Fruit fly (Drosophila melanogaster) whole organism, embryonic: Measurements from ENCODE around the gene Dhc36C.

Experiments used
- Asciz ChIP-seq: fragments of 200-800 bp; sonication (Bioruptor generic); optimal IDR thresholded peaks from 2 replicates; lab custom pipeline; 2017; ENCODE audit warnings: missing biosample characterization, mild to moderate bottlenecking, missing genetic modification characterization, missing genetic modification reagents
- BEAF-32 ChIP-seq: fragments of 200-800 bp; sonication (Bioruptor generic); optimal IDR thresholded peaks from 3 replicates; lab custom pipeline; 2017; ENCODE audit warnings: missing biosample characterization, missing genetic modification characterization, mild to moderate bottlenecking, moderate library complexity, missing genetic modification reagents
- Bdp1 ChIP-seq: fragments of 200-800 bp; sonication (Bioruptor generic); optimal IDR thresholded peaks from 3 replicates; lab custom pipeline; 2016; ENCODE audit warnings: missing biosample characterization, missing genetic modification characterization
- Bgb ChIP-seq: fragments of 200-800 bp; sonication (Bioruptor generic); IDR thresholded peaks from 2 replicates; pipeline ENCODE4 v1.3.6; 2022; ENCODE audit warnings: missing biosample characterization, missing genetic modification characterization; ENCODE audit not compliant: partially characterized antibody
- CG10979 ChIP-seq: fragments of 200-800 bp; sonication (Bioruptor generic); optimal IDR thresholded peaks from 2 replicates; lab custom pipeline; 2018; ENCODE audit warnings: missing biosample characterization, mild to moderate bottlenecking, missing genetic modification characterization, moderate library complexity
- CG11093 ChIP-seq: fragments of 200-800 bp; sonication (Bioruptor generic); IDR thresholded peaks from 3 replicates; pipeline ENCODE4 v1.3.6; 2022; ENCODE audit warnings: missing biosample characterization, missing genetic modification characterization
- CG11504 ChIP-seq: fragments of 200-800 bp; sonication (Bioruptor generic); optimal IDR thresholded peaks from 3 replicates; lab custom pipeline; 2019; ENCODE audit warnings: missing biosample characterization, mild to moderate bottlenecking, missing genetic modification characterization, moderate library complexity
- CG12391 ChIP-seq: fragments of 200-800 bp; sonication (Bioruptor generic); optimal IDR thresholded peaks from 3 replicates; lab custom pipeline; 2018; ENCODE audit warnings: missing biosample characterization, mild to moderate bottlenecking, missing genetic modification characterization, moderate library complexity
- CG12659 ChIP-seq: fragments of 200-800 bp; sonication (Bioruptor generic); optimal IDR thresholded peaks from 3 replicates; lab custom pipeline; 2017; ENCODE audit warnings: mild to moderate bottlenecking, missing biosample characterization, missing genetic modification reagents, missing genetic modification characterization
- CG15514 ChIP-seq: fragments of 200-800 bp; sonication (Bioruptor generic); optimal IDR thresholded peaks from 3 replicates; lab custom pipeline; 2017; ENCODE audit warnings: missing biosample characterization, missing genetic modification characterization, mild to moderate bottlenecking, moderate library complexity, missing genetic modification reagents
- CG30403 ChIP-seq: fragments of 200-800 bp; sonication (Bioruptor generic); optimal IDR thresholded peaks from 3 replicates; lab custom pipeline; 2016; ENCODE audit warnings: missing biosample characterization, missing genetic modification characterization
- CG34422 ChIP-seq: fragments of 200-800 bp; sonication (Bioruptor generic); IDR thresholded peaks from 3 replicates; pipeline ENCODE4 v1.3.6; 2022; ENCODE audit warnings: missing biosample characterization, missing genetic modification characterization
- CG3726 ChIP-seq: fragments of 200-800 bp; sonication (Bioruptor generic); IDR thresholded peaks from 3 replicates; pipeline ENCODE4, ENCODE4 v1.3.6; 2022; ENCODE audit warnings: missing biosample characterization, missing genetic modification characterization
- CG42726 ChIP-seq: fragments of 200-800 bp; sonication (Bioruptor generic); IDR thresholded peaks from 2 replicates; pipeline ENCODE4 v1.3.6; 2022; ENCODE audit warnings: missing biosample characterization, missing genetic modification characterization; ENCODE audit not compliant: partially characterized antibody
- CG4404 ChIP-seq: fragments of 200-800 bp; sonication (Bioruptor generic); IDR thresholded peaks from 2 replicates; pipeline ENCODE4 v1.3.6; 2022; ENCODE audit warnings: missing biosample characterization, missing genetic modification characterization
- CG7357 ChIP-seq: fragments of 200-800 bp; sonication (Bioruptor generic); IDR thresholded peaks from 3 replicates; pipeline ENCODE4 v1.3.6; 2022; ENCODE audit warnings: missing biosample characterization, missing genetic modification characterization
- CG7963 ChIP-seq: fragments of 200-800 bp; sonication (Bioruptor generic); IDR thresholded peaks from 3 replicates; pipeline ENCODE4 v1.3.6; 2022; ENCODE audit warnings: missing biosample characterization, missing genetic modification characterization; ENCODE audit not compliant: partially characterized antibody
- CG9609 ChIP-seq: fragments of 200-800 bp; sonication (Bioruptor generic); optimal IDR thresholded peaks from 3 replicates; lab custom pipeline; 2016; ENCODE audit warnings: missing biosample characterization, missing genetic modification characterization
- Deaf1 ChIP-seq: fragments of 200-800 bp; optimal IDR thresholded peaks from 3 replicates; lab custom pipeline; 2019; ENCODE audit warnings: missing biosample characterization, mild to moderate bottlenecking, missing genetic modification characterization, moderate library complexity
- Dp ChIP-seq: fragments of 200-800 bp; sonication (Bioruptor generic); optimal IDR thresholded peaks from 2 replicates; lab custom pipeline; 2018; ENCODE audit warnings: missing biosample characterization, mild to moderate bottlenecking, missing genetic modification characterization, moderate library complexity
- Drgx ChIP-seq: fragments of 200-800 bp; sonication (Bioruptor generic); IDR thresholded peaks from 2 replicates; pipeline ENCODE4 v1.3.6; 2022; ENCODE audit warnings: missing biosample characterization, missing genetic modification characterization
- Ets97D ChIP-seq: fragments of 200-800 bp; sonication (Bioruptor generic); optimal IDR thresholded peaks from 3 replicates; lab custom pipeline; 2016; ENCODE audit warnings: missing biosample characterization, missing genetic modification characterization
- Fer3 ChIP-seq: fragments of 200-800 bp; sonication (Bioruptor generic); optimal IDR thresholded peaks from 2 replicates; lab custom pipeline; 2018; ENCODE audit warnings: missing biosample characterization, mild to moderate bottlenecking, missing genetic modification characterization, moderate library complexity
- Hmx ChIP-seq: fragments of 200-800 bp; sonication (Bioruptor generic); optimal IDR thresholded peaks from 2 replicates; lab custom pipeline; 2016; ENCODE audit warnings: missing biosample characterization, missing genetic modification characterization
- Opbp ChIP-seq: fragments of 200-800 bp; sonication (Bioruptor generic); IDR thresholded peaks from 3 replicates; pipeline ENCODE4 v1.3.6; 2022; ENCODE audit warnings: missing biosample characterization, missing genetic modification characterization; ENCODE audit not compliant: partially characterized antibody
- Vsx1 ChIP-seq: fragments of 200-800 bp; sonication (Bioruptor generic); optimal IDR thresholded peaks from 2 replicates; lab custom pipeline; 2017; ENCODE audit warnings: missing biosample characterization, mild to moderate bottlenecking, missing genetic modification characterization, missing genetic modification reagents
- abd-A ChIP-seq: fragments of 200-800 bp; sonication (Bioruptor generic); optimal IDR thresholded peaks from 3 replicates; lab custom pipeline; 2019; ENCODE audit warnings: missing biosample characterization, mild to moderate bottlenecking, missing genetic modification characterization, moderate library complexity
- ap ChIP-seq: fragments of 200-800 bp; sonication (Bioruptor generic); IDR thresholded peaks from 2 replicates; pipeline ENCODE4 v1.3.6; 2022; ENCODE audit warnings: missing biosample characterization, missing genetic modification characterization
- cato ChIP-seq: fragments of 200-800 bp; sonication (Bioruptor generic); optimal IDR thresholded peaks from 2 replicates; lab custom pipeline; 2016; ENCODE audit warnings: missing biosample characterization, missing genetic modification characterization, borderline replicate concordance
- ci ChIP-seq: fragments of 200-800 bp; sonication (Bioruptor generic); IDR thresholded peaks from 3 replicates; pipeline ENCODE4 v1.3.6; 2022; ENCODE audit warnings: missing biosample characterization, missing genetic modification characterization
- dmrt99B ChIP-seq: fragments of 200-800 bp; sonication (Bioruptor generic); optimal IDR thresholded peaks from 2 replicates; lab custom pipeline; 2018; ENCODE audit warnings: missing biosample characterization, mild to moderate bottlenecking, missing genetic modification characterization, moderate library complexity
- eyg ChIP-seq: fragments of 200-800 bp; sonication (Bioruptor generic); optimal IDR thresholded peaks from 3 replicates; lab custom pipeline; 2016; ENCODE audit warnings: missing biosample characterization, missing genetic modification characterization
- fd102C ChIP-seq: fragments of 200-800 bp; sonication (Bioruptor generic); optimal IDR thresholded peaks from 2 replicates; lab custom pipeline; 2018; ENCODE audit warnings: missing biosample characterization, mild to moderate bottlenecking, missing genetic modification characterization, moderate library complexity
- fu2 ChIP-seq: fragments of 200-800 bp; sonication (Bioruptor generic); optimal IDR thresholded peaks from 2 replicates; lab custom pipeline; 2016; ENCODE audit warnings: missing biosample characterization, missing genetic modification characterization
- gem ChIP-seq: fragments of 200-800 bp; sonication (Bioruptor generic); optimal IDR thresholded peaks from 2 replicates; lab custom pipeline; 2019; ENCODE audit warnings: missing biosample characterization, mild to moderate bottlenecking, missing genetic modification characterization, moderate library complexity
- hkb ChIP-seq, 2 experiments: fragments of 200-800 bp in 1 of 2; fragments of >200 bp in 1 of 2; sonication (Bioruptor generic) in 1 of 2; IDR thresholded peaks in 1 of 2; optimal IDR thresholded peaks in 1 of 2; 2 replicates each; pipeline versions ENCODE4 v1.3.6 to Lab custom; 2017 to 2022; ENCODE audit warnings: missing biosample characterization in 1 of 2, missing genetic modification characterization in 1 of 2
- kni ChIP-seq: fragments of 200-800 bp; sonication (Bioruptor generic); optimal IDR thresholded peaks from 3 replicates; lab custom pipeline; 2017; ENCODE audit warnings: mild to moderate bottlenecking, missing biosample characterization, missing genetic modification reagents, missing genetic modification characterization
- lab ChIP-seq: fragments of 200-800 bp; sonication (Bioruptor generic); optimal IDR thresholded peaks from 3 replicates; lab custom pipeline; 2017; ENCODE audit warnings: missing biosample characterization, missing genetic modification characterization, mild to moderate bottlenecking, moderate library complexity, missing genetic modification reagents
- lmd ChIP-seq: fragments of 200-800 bp; sonication (Bioruptor generic); IDR thresholded peaks from 2 replicates; pipeline ENCODE4 v1.3.6; 2022; ENCODE audit warnings: missing biosample characterization, missing genetic modification characterization
- mld ChIP-seq: fragments of 200-800 bp; sonication (Bioruptor generic); IDR thresholded peaks from 3 replicates; pipeline ENCODE4 v1.3.6; 2022; ENCODE audit warnings: missing biosample characterization, missing genetic modification characterization; ENCODE audit not compliant: partially characterized antibody
- nau ChIP-seq: fragments of 200-800 bp; sonication (Bioruptor generic); optimal IDR thresholded peaks from 3 replicates; lab custom pipeline; 2017; ENCODE audit warnings: missing biosample characterization, mild to moderate bottlenecking, missing genetic modification characterization, missing genetic modification reagents
- p53 ChIP-seq: fragments of 200-800 bp; sonication (Bioruptor generic); optimal IDR thresholded peaks from 2 replicates; lab custom pipeline; 2016; ENCODE audit warnings: missing biosample characterization, missing genetic modification characterization
- pzg ChIP-seq: fragments of 200-800 bp; sonication (Bioruptor generic); optimal IDR thresholded peaks from 3 replicates; lab custom pipeline; 2018; ENCODE audit warnings: missing biosample characterization, mild to moderate bottlenecking, missing genetic modification characterization, moderate library complexity
- sna ChIP-seq: fragments of 200-800 bp; sonication (Bioruptor generic); IDR thresholded peaks from 2 replicates; pipeline ENCODE4 v1.3.6; 2022; ENCODE audit warnings: missing biosample characterization, missing genetic modification characterization; ENCODE audit not compliant: partially characterized antibody
- trh ChIP-seq: fragments of 200-800 bp; sonication (Bioruptor generic); optimal IDR thresholded peaks from 2 replicates; lab custom pipeline; 2016; ENCODE audit warnings: missing biosample characterization, missing genetic modification characterization
- ttk ChIP-seq: fragments of 200-800 bp; sonication (Bioruptor generic); IDR thresholded peaks from 2 replicates; pipeline ENCODE4 v2.1.2; 2022; ENCODE audit warnings: missing biosample characterization, missing genetic modification characterization
- unpg ChIP-seq: fragments of 200-800 bp; sonication (Bioruptor generic); optimal IDR thresholded peaks from 3 replicates; lab custom pipeline; 2018; ENCODE audit warnings: missing biosample characterization, mild to moderate bottlenecking, missing genetic modification characterization, moderate library complexity
- wdn ChIP-seq: fragments of 200-800 bp; sonication (Bioruptor generic); IDR thresholded peaks from 2 replicates; pipeline ENCODE4 v1.3.6; 2022; ENCODE audit warnings: missing biosample characterization, missing genetic modification characterization
- wek ChIP-seq: fragments of 200-800 bp; sonication (Bioruptor generic); optimal IDR thresholded peaks from 3 replicates; lab custom pipeline; 2018; ENCODE audit warnings: missing biosample characterization, mild to moderate bottlenecking, missing genetic modification characterization, moderate library complexity

Dhc36C gene

dm6 chr2L:17500946-17501451 is at the start of gene Dhc36C, which contains the start of gene mEFTs (continued):
- no peak for TF ChIP-seq nau (GFP tag; lab: Kevin White, UChicago)
- TF ChIP-seq Deaf1 (tag; lab: Kevin White, UChicago): no peak
- TF ChIP-seq CG12391: no peak
- TF ChIP-seq CG12659 (GFP tag; lab: Kevin White, UChicago): peak; percentile 18
- TF ChIP-seq Dp (GFP tag; lab: Kevin White, UChicago): peak; percentile 78
- TF ChIP-seq CG4404 (GFP tag; lab: Robert Waterston, UW): no peak
- TF ChIP-seq CG34422: peak; percentile 76; the same call in 1 of the 3 replicates
- TF ChIP-seq mld: peak; percentile 57; the same call in 1 of the 3 replicates
- TF ChIP-seq Bdp1 (GFP tag; lab: Kevin White, UChicago): no peak
- TF ChIP-seq Asciz (GFP tag; lab: Kevin White, UChicago): no peak
- TF ChIP-seq eyg (GFP tag; lab: Kevin White, UChicago): no peak
- no peak for TF ChIP-seq Drgx
- TF ChIP-seq CG7963: peak; percentile 75
- peak; percentile 28 for TF ChIP-seq CG11504
- TF ChIP-seq Bgb (GFP tag; lab: Robert Waterston, UW): peak; percentile 92
- peak; percentile 42 for TF ChIP-seq CG15514
- TF ChIP-seq lmd (GFP tag; lab: Robert Waterston, UW): no peak
- TF ChIP-seq CG10979 (tag; lab: Kevin White, UChicago): no peak
- TF ChIP-seq wek: no peak
- peak; percentile 95 for TF ChIP-seq Opbp
- TF ChIP-seq CG9609 (GFP tag; lab: Kevin White, UChicago): no peak
- no peak for TF ChIP-seq dmrt99B
- TF ChIP-seq CG7357 (GFP tag; lab: Robert Waterston, UW): no peak
- no peak for TF ChIP-seq CG11093
- TF ChIP-seq hkb (optimal IDR thresholded peaks at IDR 0.05; lab: Kevin White, UChicago): no peak
- TF ChIP-seq hkb (GFP tag; IDR thresholded peaks at IDR 0.05; lab: Robert Waterston, UW): peak; percentile 21; the same call in 1 of the 2 replicates
- TF ChIP-seq pzg (GFP tag; lab: Kevin White, UChicago): peak; percentile 81
- no peak for TF ChIP-seq unpg (GFP tag; lab: Kevin White, UChicago)
- no peak for TF ChIP-seq gem (tag; lab: Kevin White, UChicago)
- TF ChIP-seq ci: no peak; the same call in 2 of the 3 replicates
- TF ChIP-seq cato (GFP tag; lab: Kevin White, UChicago): no peak
- TF ChIP-seq fu2 (GFP tag; lab: Kevin White, UChicago): no peak
- TF ChIP-seq Hmx (GFP tag; lab: Kevin White, UChicago): no peak
- TF ChIP-seq kni (GFP tag; lab: Kevin White, UChicago): no peak
- no peak for TF ChIP-seq abd-A (tag; lab: Kevin White, UChicago)
- TF ChIP-seq BEAF-32 (GFP tag; lab: Kevin White, UChicago): peak; percentile 86
- TF ChIP-seq ttk (GFP tag; lab: Robert Waterston, UW): no peak
- no peak for TF ChIP-seq fd102C (GFP tag; lab: Kevin White, UChicago)
- TF ChIP-seq CG30403 (GFP tag; lab: Kevin White, UChicago): no peak
- TF ChIP-seq lab (GFP tag; lab: Kevin White, UChicago): no peak
- TF ChIP-seq wdn: no peak
- peak; percentile 75 for TF ChIP-seq sna (GFP tag; lab: Robert Waterston, UW)
- no peak for TF ChIP-seq trh (GFP tag; lab: Kevin White, UChicago)
- peak; percentile 92 for TF ChIP-seq CG42726 (GFP tag; lab: Robert Waterston, UW)
- no peak for TF ChIP-seq ap (GFP tag; lab: Robert Waterston, UW)
- TF ChIP-seq p53 (GFP tag; lab: Kevin White, UChicago): no peak
- TF ChIP-seq Ets97D (GFP tag; lab: Kevin White, UChicago): peak; percentile 66
- no peak for TF ChIP-seq CG3726 (GFP tag; lab: Robert Waterston, UW)
- no peak for TF ChIP-seq Vsx1 (GFP tag; lab: Kevin White, UChicago)
- no peak for TF ChIP-seq Fer3 (tag; lab: Kevin White, UChicago)
